Worm (Caenorhabditis elegans) whole organism, L4 larva: ENCODE measurements around the gene C15F1.1.

Experiments used
- F44E2.7 ChIP-seq: fragments of 200-800 bp; sonication (Bioruptor generic); IDR thresholded peaks from 2 replicates; pipeline ENCODE4 v2.1.2; 2022; ENCODE audit warnings: missing genetic modification characterization, missing compliant biosample characterization
- T20F7.1 ChIP-seq: fragments of 200-800 bp; sonication (Bioruptor generic); optimal IDR thresholded peaks from 2 replicates; lab custom pipeline; 2018; ENCODE audit warnings: mild to moderate bottlenecking, missing genetic modification characterization, missing compliant biosample characterization
- T26A8.4 ChIP-seq: fragments of 200-800 bp; sonication (Bioruptor generic); IDR thresholded peaks from 2 replicates; pipeline ENCODE4 v1.3.6; 2022; ENCODE audit warnings: missing genetic modification characterization, missing compliant biosample characterization
- Y48G9A.11 ChIP-seq: fragments of 200-800 bp; sonication (Bioruptor generic); IDR thresholded peaks from 2 replicates; pipeline ENCODE4 v1.3.6; 2022; ENCODE audit warnings: missing genetic modification reagents, missing genetic modification characterization, missing compliant biosample characterization
- aha-1 ChIP-seq: fragments of 150-350 bp; peaks from one replicate; lab custom pipeline; 2014; ENCODE audit warnings: missing biosample characterization, missing genetic modification characterization
- ama-1 ChIP-seq: fragments of 150-350 bp; optimal IDR thresholded peaks from 2 replicates; lab custom pipeline; 2014; ENCODE audit warnings: inconsistent platforms, mixed read lengths
- arid-1 ChIP-seq: fragments of 200-800 bp; sonication (Bioruptor generic); conservative IDR thresholded peaks from 2 replicates; pipeline ENCODE4 v1.3.6; 2022; ENCODE audit warnings: missing genetic modification reagents, missing genetic modification characterization, missing compliant biosample characterization
- ceh-20 ChIP-seq: fragments of 200-800 bp; sonication (Bioruptor generic); IDR thresholded peaks from 2 replicates; pipeline ENCODE4 v1.3.6; 2022; ENCODE audit warnings: missing genetic modification reagents, missing genetic modification characterization, missing compliant biosample characterization
- daf-16 ChIP-seq, 3 experiments: sonication (generic microtip); optimal IDR thresholded peaks; 2 replicates each; lab custom pipeline; 2016 to 2017; ENCODE audit warnings: missing genetic modification characterization in 3 of 3, missing genetic modification reagents in 3 of 3, mild to moderate bottlenecking in 2 of 3, missing compliant biosample characterization in 2 of 3, missing biosample characterization in 1 of 3, moderate library complexity in 1 of 3
- daf-8 ChIP-seq: fragments of 200-800 bp; sonication (Bioruptor generic); IDR thresholded peaks from 2 replicates; pipeline ENCODE4 v1.3.6; 2022; ENCODE audit warnings: missing genetic modification characterization, missing compliant biosample characterization
- dmd-6 ChIP-seq: fragments of 200-800 bp; sonication (Bioruptor generic); IDR thresholded peaks from 2 replicates; pipeline ENCODE4 v1.3.6; 2022; ENCODE audit warnings: missing genetic modification reagents, missing genetic modification characterization, missing compliant biosample characterization
- dve-1 ChIP-seq: sonication (generic microtip); optimal IDR thresholded peaks from 2 replicates; lab custom pipeline; 2017; ENCODE audit warnings: antibody characterized with exemption, mild to moderate bottlenecking, missing genetic modification characterization, missing compliant biosample characterization; ENCODE audit not compliant: insufficient read depth
- egl-27 ChIP-seq: sonication (generic microtip); optimal IDR thresholded peaks from 3 replicates; lab custom pipeline; 2017; ENCODE audit warnings: missing biosample characterization, missing genetic modification reagents, missing genetic modification characterization
- hif-1 ChIP-seq, 2 experiments: sonication (generic microtip); optimal IDR thresholded peaks; 2 replicates each; lab custom pipeline; 2016 to 2017; ENCODE audit warnings: missing compliant biosample characterization in 2 of 2, missing genetic modification characterization in 2 of 2, missing genetic modification reagents in 2 of 2, missing genotype in 2 of 2, mild to moderate bottlenecking in 1 of 2
- hlh-11 ChIP-seq: fragments of 200-800 bp; sonication (Bioruptor generic); optimal IDR thresholded peaks from 2 replicates; lab custom pipeline; 2018; ENCODE audit warnings: mild to moderate bottlenecking, missing genetic modification characterization, missing compliant biosample characterization
- hlh-30 ChIP-seq: sonication (generic microtip); optimal IDR thresholded peaks from 2 replicates; lab custom pipeline; 2017; ENCODE audit warnings: antibody characterized with exemption, mild to moderate bottlenecking, missing genetic modification characterization, missing compliant biosample characterization; ENCODE audit not compliant: insufficient read depth
- jun-1 ChIP-seq: fragments of 150-350 bp; optimal IDR thresholded peaks from 2 replicates; lab custom pipeline; 2014; ENCODE audit warnings: missing biosample characterization, missing genetic modification reagents, missing genetic modification characterization
- lin-13 ChIP-seq: fragments of 150-350 bp; optimal IDR thresholded peaks from 2 replicates; lab custom pipeline; 2014; ENCODE audit warnings: missing biosample characterization, missing genetic modification reagents, missing genetic modification characterization
- lin-38 ChIP-seq: fragments of 200-800 bp; sonication (Bioruptor generic); IDR thresholded peaks from 2 replicates; pipeline ENCODE4 v1.3.6; 2022; ENCODE audit warnings: missing genetic modification reagents, missing genetic modification characterization, missing compliant biosample characterization
- madf-9 ChIP-seq: fragments of 200-800 bp; sonication (Bioruptor generic); conservative IDR thresholded peaks from 2 replicates; pipeline ENCODE4 v1.3.6; 2022; ENCODE audit warnings: missing genetic modification reagents, missing genetic modification characterization, missing compliant biosample characterization
- mdl-1 ChIP-seq, 2 experiments: fragments of 150-350 bp in 1 of 2; sonication (generic microtip) in 1 of 2; optimal IDR thresholded peaks; 2 replicates each; lab custom pipeline; 2014 to 2017; ENCODE audit warnings: missing biosample characterization in 2 of 2, missing genetic modification characterization in 2 of 2
- nhr-10 ChIP-seq: fragments of 150-350 bp; optimal IDR thresholded peaks from 2 replicates; lab custom pipeline; 2014; ENCODE audit warnings: missing biosample characterization, missing genetic modification characterization
- nhr-237 ChIP-seq: sonication (generic microtip); optimal IDR thresholded peaks from 2 replicates; lab custom pipeline; 2017; ENCODE audit warnings: missing biosample characterization, missing genetic modification characterization
- nhr-28 ChIP-seq: fragments of 150-350 bp; optimal IDR thresholded peaks from 2 replicates; lab custom pipeline; 2014; ENCODE audit warnings: missing biosample characterization, missing genetic modification characterization
- nhr-48 ChIP-seq: sonication (generic microtip); optimal IDR thresholded peaks from 2 replicates; lab custom pipeline; 2016; ENCODE audit warnings: mild to moderate bottlenecking, missing genetic modification characterization, missing compliant biosample characterization
- nhr-77 ChIP-seq: fragments of 150-350 bp; optimal IDR thresholded peaks from 2 replicates; lab custom pipeline; 2014; ENCODE audit warnings: missing biosample characterization, missing genetic modification characterization
- php-3 ChIP-seq: fragments of 200-800 bp; sonication (Bioruptor generic); IDR thresholded peaks from 2 replicates; pipeline ENCODE4 v1.3.6; 2022; ENCODE audit warnings: missing genetic modification reagents, missing genetic modification characterization, missing compliant biosample characterization
- pqm-1 ChIP-seq: sonication (generic microtip); optimal IDR thresholded peaks from 2 replicates; lab custom pipeline; 2017; ENCODE audit warnings: missing biosample characterization, missing genetic modification characterization
- unc-130 ChIP-seq: sonication (generic microtip); optimal IDR thresholded peaks from 2 replicates; lab custom pipeline; 2016; ENCODE audit warnings: missing genetic modification reagents, missing genetic modification characterization, missing compliant biosample characterization
- unc-62 ChIP-seq, 3 experiments: fragments of 150-350 bp in 1 of 3; sonication (generic microtip); optimal IDR thresholded peaks in 2 of 3; peaks in 1 of 3; 1 replicate in 1 of 3; 2 replicates in 2 of 3; lab custom pipeline; 2014 to 2017; ENCODE audit warnings: missing biosample characterization in 3 of 3, missing genetic modification characterization in 3 of 3, missing genetic modification reagents in 3 of 3, missing genotype in 1 of 3

C15F1.1 gene

ce11 chrII:7029524-7029923 is 39.8 kb downstream of the C15F1.1 start:
- TF ChIP-seq jun-1 (tag; lab: Kevin White, UChicago): no peak
- no peak for TF ChIP-seq daf-16 (GFP tag; optimal IDR thresholded peaks at IDR 0.05; lab: Kevin White, UChicago)
- TF ChIP-seq daf-16 (tag; optimal IDR thresholded peaks at IDR 0.05; lab: Kevin White, UChicago): peak; percentile 12
- TF ChIP-seq hif-1 (tag; optimal IDR thresholded peaks at IDR 0.05; lab: Kevin White, UChicago): peak in 1 of 2 experiments; percentile 26

ce11 chrII:7031137-7031697 is 41.5 kb downstream of the C15F1.1 start:
- TF ChIP-seq dve-1: peak; percentile 37
- TF ChIP-seq ama-1 (lab: Kevin White, UChicago): no peak
- TF ChIP-seq dmd-6 (GFP tag; lab: Robert Waterston, UW): peak; percentile 71
- peak; percentile 93 for TF ChIP-seq aha-1 (tag; lab: Kevin White, UChicago)
- TF ChIP-seq hlh-30 (tag; lab: Kevin White, UChicago): peak; percentile 11
- TF ChIP-seq mdl-1 (tag; optimal IDR thresholded peaks at IDR 0.05; lab: Kevin White, UChicago): peak in 1 of 2 experiments; percentile 14
- TF ChIP-seq pqm-1: peak; percentile 70
- TF ChIP-seq T20F7.1 (GFP tag; lab: Kevin White, UChicago): peak; percentile 52
- TF ChIP-seq hlh-11 (tag; lab: Kevin White, UChicago): peak; percentile 63
- peak; percentile 62 for TF ChIP-seq nhr-28 (tag; lab: Kevin White, UChicago)
- TF ChIP-seq nhr-77 (tag; lab: Kevin White, UChicago): peak; percentile 64
- no peak for TF ChIP-seq T26A8.4 (GFP tag; lab: Robert Waterston, UW)
- TF ChIP-seq F44E2.7 (GFP tag; lab: Robert Waterston, UW): no peak
- TF ChIP-seq daf-16 (GFP tag; optimal IDR thresholded peaks at IDR 0.05; lab: Kevin White, UChicago): no peak
- peak; percentile 69 for TF ChIP-seq daf-16 (tag; optimal IDR thresholded peaks at IDR 0.05; lab: Kevin White, UChicago)
- peak in 1 of 2 experiments; percentile 95 for TF ChIP-seq unc-62 (GFP tag; optimal IDR thresholded peaks at IDR 0.05 in 1 of 2; lab: Kevin White, UChicago)
- no peak for TF ChIP-seq unc-62 (tag; optimal IDR thresholded peaks at IDR 0.05; lab: Kevin White, UChicago)
- TF ChIP-seq ceh-20 (GFP tag; lab: Robert Waterston, UW): no peak
- TF ChIP-seq lin-13: no peak
- TF ChIP-seq php-3 (GFP tag; lab: Robert Waterston, UW): 0 out of 2 replicates have a peak, but pooled peaks have one; percentile 25

ce11 chrII:7037659-7038342 is 48.1 kb downstream of the C15F1.1 start, which contains the start of gene cin-4:
TSS of gene cin-4 (plus strand) at chrII:7038292.
- TF ChIP-seq mdl-1 (tag; optimal IDR thresholded peaks at IDR 0.05; lab: Kevin White, UChicago) (no peak), lin-38 (GFP tag; lab: Robert Waterston, UW) (peak; percentile 54), arid-1 (no peak), unc-130 (GFP tag; lab: Kevin White, UChicago) (peak; percentile 42), nhr-10 (no peak), daf-8 (GFP tag; lab: Robert Waterston, UW) (no peak), pqm-1 (no peak), Y48G9A.11 (GFP tag; lab: Robert Waterston, UW) (peak; percentile 47; the same call in 1 of the 2 replicates), nhr-237 (tag; lab: Kevin White, UChicago) (no peak), madf-9 (GFP tag; lab: Robert Waterston, UW) (no peak), nhr-77 (tag; lab: Kevin White, UChicago) (no peak), dve-1 (no peak), egl-27 (no peak), nhr-48 (no peak)
